Worm (Caenorhabditis elegans) whole organism, L2 larva: ENCODE data around the gene R07E5.17.

Experiments used
- C34F6.9 ChIP-seq: fragments of 150-350 bp; optimal IDR thresholded peaks from 2 replicates; lab custom pipeline; 2014; ENCODE audit warnings: missing biosample characterization, missing genetic modification characterization
- F13H6.1 ChIP-seq: sonication (generic microtip); optimal IDR thresholded peaks from 2 replicates; lab custom pipeline; 2016; ENCODE audit warnings: missing genetic modification characterization, missing compliant biosample characterization
- R02D3.7 ChIP-seq: fragments of 150-350 bp; optimal IDR thresholded peaks from 2 replicates; lab custom pipeline; 2014; ENCODE audit warnings: missing biosample characterization, missing genetic modification characterization
- Y55F3AM.14 ChIP-seq: fragments of 200-800 bp; sonication (Bioruptor generic); optimal IDR thresholded peaks from 2 replicates; lab custom pipeline; 2018; ENCODE audit warnings: mild to moderate bottlenecking, missing genetic modification characterization, missing compliant biosample characterization
- aly-2 ChIP-seq: fragments of 150-350 bp; optimal IDR thresholded peaks from 2 replicates; lab custom pipeline; 2014; ENCODE audit warnings: missing biosample characterization, missing genetic modification characterization
- ama-1 ChIP-seq: fragments of 150-350 bp; optimal IDR thresholded peaks from 2 replicates; lab custom pipeline; 2018; ENCODE audit warnings: inconsistent platforms
- blmp-1 ChIP-seq: sonication (generic microtip); optimal IDR thresholded peaks from 2 replicates; lab custom pipeline; 2017; ENCODE audit warnings: missing genetic modification characterization, mild to moderate bottlenecking, missing compliant biosample characterization, antibody characterized with exemption, moderate library complexity; ENCODE audit not compliant: insufficient read depth
- ceh-82 ChIP-seq: fragments of 150-350 bp; optimal IDR thresholded peaks from 2 replicates; lab custom pipeline; 2014; ENCODE audit warnings: missing biosample characterization, missing genetic modification characterization
- crh-2 ChIP-seq: sonication (generic microtip); optimal IDR thresholded peaks from 2 replicates; lab custom pipeline; 2017; ENCODE audit warnings: missing biosample characterization, missing genetic modification characterization
- dmd-4 ChIP-seq: sonication (generic microtip); optimal IDR thresholded peaks from 2 replicates; lab custom pipeline; 2017; ENCODE audit warnings: missing biosample characterization, missing genetic modification characterization
- egl-27 ChIP-seq: sonication (generic microtip); optimal IDR thresholded peaks from 3 replicates; lab custom pipeline; 2017; ENCODE audit warnings: missing biosample characterization, missing genetic modification reagents, missing genetic modification characterization
- elt-3 ChIP-seq: sonication (generic microtip); optimal IDR thresholded peaks from 2 replicates; lab custom pipeline; 2017; ENCODE audit warnings: missing biosample characterization, missing genetic modification characterization
- fos-1 ChIP-seq: fragments of 150-350 bp; optimal IDR thresholded peaks from 2 replicates; lab custom pipeline; 2014; ENCODE audit warnings: missing biosample characterization, missing genetic modification characterization
- gmeb-1 ChIP-seq: fragments of 150-350 bp; optimal IDR thresholded peaks from 2 replicates; lab custom pipeline; 2014; ENCODE audit warnings: missing biosample characterization, missing genetic modification characterization
- lin-11 ChIP-seq: fragments of 150-350 bp; sonication (generic microtip); optimal IDR thresholded peaks from 2 replicates; lab custom pipeline; 2014; ENCODE audit warnings: missing biosample characterization, missing genetic modification characterization, inconsistent platforms, mixed read lengths
- lin-13 ChIP-seq: fragments of 150-350 bp; optimal IDR thresholded peaks from 2 replicates; lab custom pipeline; 2014; ENCODE audit warnings: missing biosample characterization, missing genetic modification reagents, missing genetic modification characterization
- lin-39 ChIP-seq: fragments of 150-350 bp; optimal IDR thresholded peaks from 2 replicates; lab custom pipeline; 2014; ENCODE audit warnings: missing biosample characterization, missing genetic modification reagents, missing genetic modification characterization
- lsy-2 ChIP-seq, 2 experiments: fragments of 150-350 bp in 1 of 2; sonication (generic microtip) in 1 of 2; optimal IDR thresholded peaks; 2 replicates each; lab custom pipeline; 2014 to 2017; ENCODE audit warnings: missing biosample characterization in 2 of 2, missing genetic modification characterization in 2 of 2
- mab-5 ChIP-seq: fragments of 150-350 bp; optimal IDR thresholded peaks from 2 replicates; lab custom pipeline; 2014; ENCODE audit warnings: missing biosample characterization, missing genetic modification characterization
- mbf-1 ChIP-seq: sonication (generic microtip); optimal IDR thresholded peaks from 2 replicates; lab custom pipeline; 2017; ENCODE audit warnings: missing biosample characterization, missing genetic modification characterization
- mdl-1 ChIP-seq, 2 experiments: fragments of 150-350 bp in 1 of 2; sonication (generic microtip) in 1 of 2; optimal IDR thresholded peaks; 2 replicates each; lab custom pipeline; 2017; ENCODE audit warnings: missing biosample characterization in 2 of 2, missing genetic modification characterization in 2 of 2
- nhr-11 ChIP-seq: fragments of 150-350 bp; optimal IDR thresholded peaks from 2 replicates; lab custom pipeline; 2014; ENCODE audit warnings: missing biosample characterization, missing genetic modification characterization
- nhr-12 ChIP-seq: fragments of 150-350 bp; optimal IDR thresholded peaks from 2 replicates; lab custom pipeline; 2014; ENCODE audit warnings: missing biosample characterization, missing genetic modification characterization
- nhr-129 ChIP-seq: fragments of 150-350 bp; optimal IDR thresholded peaks from 2 replicates; lab custom pipeline; 2014; ENCODE audit warnings: missing biosample characterization, missing genetic modification characterization
- nhr-21 ChIP-seq: fragments of 150-350 bp; optimal IDR thresholded peaks from 2 replicates; lab custom pipeline; 2014; ENCODE audit warnings: missing biosample characterization, missing genetic modification characterization
- nhr-25 ChIP-seq: fragments of 150-350 bp; sonication (generic microtip); optimal IDR thresholded peaks from 3 replicates; lab custom pipeline; 2014; ENCODE audit warnings: missing biosample characterization, missing genetic modification characterization
- nhr-6 ChIP-seq: fragments of 150-350 bp; optimal IDR thresholded peaks from 2 replicates; lab custom pipeline; 2014; ENCODE audit warnings: missing biosample characterization, missing genetic modification characterization
- nhr-77 ChIP-seq: fragments of 150-350 bp; optimal IDR thresholded peaks from 2 replicates; lab custom pipeline; 2014; ENCODE audit warnings: missing biosample characterization, missing genetic modification characterization
- peb-1 ChIP-seq: fragments of 150-350 bp; optimal IDR thresholded peaks from 2 replicates; lab custom pipeline; 2014; ENCODE audit warnings: missing biosample characterization, missing genetic modification characterization
- sem-4 ChIP-seq: fragments of 150-350 bp; optimal IDR thresholded peaks from 2 replicates; lab custom pipeline; 2014; ENCODE audit warnings: missing biosample characterization, missing genetic modification reagents, missing genetic modification characterization
- skn-1 ChIP-seq: sonication (generic microtip); optimal IDR thresholded peaks from 2 replicates; lab custom pipeline; 2017; ENCODE audit warnings: missing biosample characterization, missing genetic modification characterization
- sma-3 ChIP-seq: sonication (generic microtip); optimal IDR thresholded peaks from 2 replicates; lab custom pipeline; 2016; ENCODE audit warnings: missing genetic modification reagents, missing genetic modification characterization, missing compliant biosample characterization
- snpc-4 ChIP-seq: fragments of 150-350 bp; optimal IDR thresholded peaks from 2 replicates; lab custom pipeline; 2014; ENCODE audit warnings: missing biosample characterization, missing genetic modification characterization
- unc-55 ChIP-seq: fragments of 150-350 bp; sonication (generic microtip); optimal IDR thresholded peaks from 3 replicates; lab custom pipeline; 2014; ENCODE audit warnings: missing biosample characterization, missing genetic modification reagents, missing genetic modification characterization
- unc-62 ChIP-seq: fragments of 150-350 bp; optimal IDR thresholded peaks from 2 replicates; lab custom pipeline; 2014; ENCODE audit warnings: missing biosample characterization, missing genetic modification reagents, missing genetic modification characterization
- ztf-1 ChIP-seq: fragments of 200-800 bp; sonication (Bioruptor generic); conservative IDR thresholded peaks from 2 replicates; pipeline ENCODE4 v1.3.6; 2022; ENCODE audit warnings: missing genetic modification characterization, missing compliant biosample characterization
- ztf-4 ChIP-seq: fragments of 150-350 bp; optimal IDR thresholded peaks from 2 replicates; lab custom pipeline; 2014; ENCODE audit warnings: missing biosample characterization, missing genetic modification characterization

The R07E5.17 gene

ce11 chrIII:4372894-4373293, 31.3 kb downstream of the R07E5.17 start:
- TF ChIP-seq unc-55 (GFP tag; lab: Kevin White, UChicago) = no peak
- TF ChIP-seq, all 48 proteins: peak for 0

- TF ChIP-seq F13H6.1 (tag; lab: Kevin White, UChicago) = no peak
- no peak for TF ChIP-seq sem-4
- no peak for TF ChIP-seq ceh-82
- TF ChIP-seq peb-1 (tag; lab: Kevin White, UChicago) = no peak
- TF ChIP-seq C34F6.9 = no peak
- no peak for TF ChIP-seq ztf-4 (tag; lab: Kevin White, UChicago)
- TF ChIP-seq lin-11 (tag; lab: Kevin White, UChicago) = no peak
- TF ChIP-seq gmeb-1 (tag; lab: Kevin White, UChicago) = no peak
- no peak for TF ChIP-seq unc-55 (GFP tag; lab: Kevin White, UChicago)
- no peak for TF ChIP-seq nhr-77 (tag; lab: Kevin White, UChicago)
- TF ChIP-seq nhr-11 (tag; lab: Kevin White, UChicago) = no peak
- no peak for TF ChIP-seq blmp-1 (tag; lab: Kevin White, UChicago)
- no peak for TF ChIP-seq unc-62 (GFP tag; lab: Kevin White, UChicago)
- no peak for TF ChIP-seq aly-2 (tag; lab: Kevin White, UChicago)
- TF ChIP-seq Y55F3AM.14 = no peak
- TF ChIP-seq mab-5 = no peak
- no peak for TF ChIP-seq lsy-2 (tag; optimal IDR thresholded peaks at IDR 0.05; lab: Kevin White, UChicago)
- no peak for TF ChIP-seq sma-3 (GFP tag; lab: Kevin White, UChicago)
- no peak for TF ChIP-seq mbf-1 (tag; lab: Kevin White, UChicago)
- no peak for TF ChIP-seq lin-39 (tag; lab: Kevin White, UChicago)
Observed at ce11 chrIII:4370585-4370984, 33.7 kb downstream of the R07E5.17 start, which contains the start of gene ckb-3. ckb-3 (plus strand) TSS chrIII:4370885.

- peak; percentile 45 for TF ChIP-seq sma-3 (GFP tag; lab: Kevin White, UChicago)
- TF ChIP-seq nhr-129 (tag; lab: Kevin White, UChicago) = peak; percentile 63
- TF ChIP-seq crh-2 (tag; lab: Kevin White, UChicago) = peak; percentile 43
- TF ChIP-seq unc-55 (GFP tag; lab: Kevin White, UChicago) = peak; percentile 14
- peak; percentile 39 for TF ChIP-seq nhr-21 (tag; lab: Kevin White, UChicago)
- peak; percentile 64 for TF ChIP-seq fos-1 (tag; lab: Kevin White, UChicago)
- TF ChIP-seq C34F6.9 = peak; percentile 15
- TF ChIP-seq F13H6.1 (tag; lab: Kevin White, UChicago) = peak; percentile 30
- TF ChIP-seq, all 48 proteins: peak for 8; not testable (repeated sequence) for 40
Observed at ce11 chrIII:4369381-4369809, 34.8 kb downstream of the R07E5.17 start.

- TF ChIP-seq lin-13 (GFP tag; lab: Kevin White, UChicago) = no peak
- TF ChIP-seq Y55F3AM.14 = no peak
- TF ChIP-seq unc-55 (GFP tag; lab: Kevin White, UChicago) = no peak
- no peak for TF ChIP-seq lin-39 (tag; lab: Kevin White, UChicago)
- TF ChIP-seq R02D3.7 (tag; lab: Kevin White, UChicago) = no peak
- TF ChIP-seq mdl-1 (tag; optimal IDR thresholded peaks at IDR 0.05; lab: Kevin White, UChicago) = no peak
- no peak for TF ChIP-seq ama-1 (lab: Kevin White, UChicago)
- no peak for TF ChIP-seq snpc-4 (tag; lab: Kevin White, UChicago)
- TF ChIP-seq C34F6.9 = no peak
- no peak for TF ChIP-seq skn-1 (tag; lab: Kevin White, UChicago)
- TF ChIP-seq dmd-4 (tag; lab: Kevin White, UChicago) = no peak
- TF ChIP-seq nhr-12 (tag; lab: Kevin White, UChicago) = no peak
- no peak for TF ChIP-seq nhr-25 (tag; lab: Kevin White, UChicago)
- no peak for TF ChIP-seq ztf-1 (GFP tag; lab: Robert Waterston, UW)
- no peak for TF ChIP-seq nhr-6
- TF ChIP-seq, all 48 proteins: peak for 0
Observed at ce11 chrIII:4367649-4368048, 36.6 kb downstream of the R07E5.17 start, which contains the start of gene ckb-2. ckb-2 (plus strand) TSS chrIII:4367949.

ce11 chrIII:4364974-4365373, 39.3 kb downstream of the R07E5.17 start, which contains the start of gene ckb-1:
ckb-1 (plus strand) TSS chrIII:4365274.
- TF ChIP-seq unc-55 (GFP tag; lab: Kevin White, UChicago) (peak; percentile 42), elt-3 (tag; lab: Kevin White, UChicago) (no peak), fos-1 (tag; lab: Kevin White, UChicago) (peak; percentile 29), C34F6.9 (peak; percentile 24), ztf-1 (GFP tag; lab: Robert Waterston, UW) (no peak), aly-2 (tag; lab: Kevin White, UChicago) (no peak), lsy-2 (tag; optimal IDR thresholded peaks at IDR 0.05; lab: Kevin White, UChicago) (peak in 1 of 2 experiments; percentile 10), egl-27 (tag; lab: Kevin White, UChicago) (no peak)
